Worm (Caenorhabditis elegans): Measurements from ENCODE around the gene C16C8.21.

DNA sequence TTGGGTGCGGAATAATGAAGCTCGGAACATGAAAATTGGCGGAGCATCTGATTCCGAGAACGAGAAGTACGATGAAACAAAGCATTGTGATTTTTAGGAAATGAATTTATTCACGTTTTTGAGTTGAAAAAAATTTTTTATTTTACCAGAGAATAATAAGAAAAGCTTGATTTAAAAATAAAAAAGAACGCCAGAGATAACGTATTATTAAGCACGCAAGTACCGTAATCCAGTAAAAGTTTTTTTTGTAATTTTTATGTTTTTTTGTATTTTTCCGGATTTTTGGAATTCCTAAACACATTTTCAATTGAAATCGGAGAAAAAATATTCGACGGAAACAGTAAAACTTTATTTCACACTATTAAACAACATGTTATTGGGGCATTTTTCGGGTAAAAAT is 4.9 kb upstream of the C16C8.21 start, which contains the start of gene C16C8.22:
- TF ChIP-seq snpc-4 (tag; optimal IDR thresholded peaks at IDR 0.05) (no peak), jun-1 (tag; optimal IDR thresholded peaks at IDR 0.05) (no peak), dmd-9 (GFP tag; IDR thresholded peaks at IDR 0.05) (no peak)
